Worm (Caenorhabditis elegans) whole organism, mixed stage, embryonic: ENCODE results near the gene gtf-2H2C.
"Not testable (repeated sequence)": the region's sequence is repeated elsewhere in the genome, so short reads cannot be mapped to it uniquely, and the experiment has no call there.

Experiments
- ces-1 ChIP-seq: fragments of 150-350 bp; optimal IDR thresholded peaks from 2 replicates; lab custom pipeline; 2014; ENCODE audit warnings: missing biosample characterization, missing genetic modification reagents, missing genetic modification characterization
- cnd-1 ChIP-seq: fragments of 200-800 bp; sonication (Bioruptor generic); optimal IDR thresholded peaks from 2 replicates; lab custom pipeline; 2018; ENCODE audit warnings: mild to moderate bottlenecking, missing genetic modification characterization, missing compliant biosample characterization
- elt-1 ChIP-seq: sonication (generic microtip); optimal IDR thresholded peaks from 2 replicates; lab custom pipeline; 2017; ENCODE audit warnings: missing genetic modification characterization, mild to moderate bottlenecking, missing compliant biosample characterization, antibody characterized with exemption, moderate library complexity, borderline replicate concordance; ENCODE audit not compliant: insufficient read depth
- elt-3 ChIP-seq: fragments of 150-350 bp; optimal IDR thresholded peaks from 2 replicates; lab custom pipeline; 2014; ENCODE audit warnings: missing biosample characterization, missing genetic modification characterization
- flh-1 ChIP-seq: fragments of 200-800 bp; sonication (Bioruptor generic); optimal IDR thresholded peaks from 2 replicates; lab custom pipeline; 2018; ENCODE audit warnings: mild to moderate bottlenecking, missing genetic modification characterization, moderate library complexity, missing compliant biosample characterization
- lin-13 ChIP-seq: fragments of 150-350 bp; optimal IDR thresholded peaks from 2 replicates; lab custom pipeline; 2014; ENCODE audit warnings: missing biosample characterization, missing genetic modification characterization
- lsy-2 ChIP-seq: fragments of 150-350 bp; optimal IDR thresholded peaks from 2 replicates; lab custom pipeline; 2014; ENCODE audit warnings: missing biosample characterization, missing genetic modification characterization
- nhr-237 ChIP-seq: fragments of 150-350 bp; optimal IDR thresholded peaks from 2 replicates; lab custom pipeline; 2014; ENCODE audit warnings: missing biosample characterization, missing genetic modification characterization

ce11 chrIII:10050321-10050720, 40.3 kb downstream of the gtf-2H2C start, which contains the start of gene T16G12.3:
- TF ChIP-seq flh-1 (GFP tag; lab: Kevin White, UChicago); elt-3 (tag; lab: Kevin White, UChicago); elt-1 (tag; lab: Kevin White, UChicago); nhr-237 (tag; lab: Kevin White, UChicago); lsy-2 (tag; lab: Kevin White, UChicago); lin-13 (tag; lab: Kevin White, UChicago); ces-1 (GFP tag; lab: Kevin White, UChicago); cnd-1 (tag; lab: Kevin White, UChicago): not testable (repeated sequence)
